Worm (Caenorhabditis elegans) whole organism, L1 larva: ENCODE data around the gene ctsa-4.2.
A peak's percentile ranks its signal among the peaks of the same experiment; 100 is the strongest.

ENCODE experiments used
- C04F5.9 ChIP-seq: sonication (generic microtip); optimal IDR thresholded peaks from 2 replicates; lab custom pipeline; 2016; ENCODE audit warnings: missing genetic modification characterization, missing compliant biosample characterization
- C16A3.4 ChIP-seq: fragments of 150-350 bp; optimal IDR thresholded peaks from 2 replicates; lab custom pipeline; 2014; ENCODE audit warnings: missing biosample characterization, missing genetic modification characterization
- F16B12.6 ChIP-seq: fragments of 150-350 bp; optimal IDR thresholded peaks from 2 replicates; lab custom pipeline; 2014; ENCODE audit warnings: missing biosample characterization, missing genetic modification characterization
- aha-1 ChIP-seq: fragments of 150-350 bp; optimal IDR thresholded peaks from 2 replicates; lab custom pipeline; 2014; ENCODE audit warnings: missing biosample characterization, missing genetic modification characterization
- alr-1 ChIP-seq: fragments of 200-800 bp; sonication (Bioruptor generic); optimal IDR thresholded peaks from 2 replicates; lab custom pipeline; 2018; ENCODE audit warnings: borderline replicate concordance, mild to moderate bottlenecking, missing genetic modification characterization, missing compliant biosample characterization
- blmp-1 ChIP-seq: fragments of 150-350 bp; optimal IDR thresholded peaks from 2 replicates; lab custom pipeline; 2014; ENCODE audit warnings: missing biosample characterization, missing genetic modification characterization
- ceh-82 ChIP-seq, 3 experiments: fragments of 150-350 bp in 1 of 3; sonication (generic microtip) in 2 of 3; optimal IDR thresholded peaks; 2 replicates each; lab custom pipeline; 2014 to 2017; ENCODE audit warnings: missing biosample characterization in 3 of 3, missing genetic modification characterization in 3 of 3
- ceh-90 ChIP-seq: sonication (generic microtip); optimal IDR thresholded peaks from 2 replicates; lab custom pipeline; 2016; ENCODE audit warnings: missing genetic modification characterization, missing compliant biosample characterization
- dpl-1 ChIP-seq, 3 experiments: fragments of 150-350 bp in 2 of 3; sonication (generic microtip) in 1 of 3; optimal IDR thresholded peaks; 2 replicates each; lab custom pipeline; 2014 to 2017; ENCODE audit warnings: missing biosample characterization in 3 of 3, missing genetic modification characterization in 3 of 3, missing genetic modification reagents in 3 of 3
- efl-1 ChIP-seq, 4 experiments: fragments of 150-350 bp; optimal IDR thresholded peaks in 3 of 4; peaks in 1 of 4; 1 replicate in 1 of 4; 2 replicates in 3 of 4; lab custom pipeline; 2014; ENCODE audit warnings: missing biosample characterization in 2 of 4, missing genetic modification characterization in 2 of 4, missing genetic modification reagents in 2 of 4
- egl-13 ChIP-seq: sonication (generic microtip); optimal IDR thresholded peaks from 2 replicates; lab custom pipeline; 2016; ENCODE audit warnings: missing genotype, missing genetic modification reagents, missing genetic modification characterization, missing compliant biosample characterization
- elt-3 ChIP-seq, 6 experiments: fragments of 150-350 bp in 1 of 6; sonication (generic microtip); optimal IDR thresholded peaks; 2 replicates each; lab custom pipeline; 2017 to 2018; ENCODE audit warnings: missing biosample characterization in 6 of 6, missing genetic modification characterization in 6 of 6, inconsistent platforms in 1 of 6
- fkh-8 ChIP-seq: sonication (generic microtip); optimal IDR thresholded peaks from 2 replicates; lab custom pipeline; 2016; ENCODE audit warnings: mild to moderate bottlenecking, missing genetic modification characterization, missing compliant biosample characterization
- isw-1 ChIP-seq: fragments of 200-800 bp; sonication (Bioruptor generic); IDR thresholded peaks from 2 replicates; pipeline ENCODE4 v1.3.6; 2022; ENCODE audit warnings: missing genetic modification characterization, missing compliant biosample characterization
- lin-14 ChIP-seq: fragments of 200-800 bp; sonication (Bioruptor generic); optimal IDR thresholded peaks from 2 replicates; lab custom pipeline; 2018; ENCODE audit warnings: mild to moderate bottlenecking, missing genetic modification characterization, moderate library complexity, missing compliant biosample characterization
- lin-15B ChIP-seq: fragments of 150-350 bp; sonication (generic microtip); optimal IDR thresholded peaks from 3 replicates; lab custom pipeline; 2014; ENCODE audit warnings: missing biosample characterization, missing genetic modification characterization
- lin-35 ChIP-seq, 2 experiments: fragments of 150-350 bp; optimal IDR thresholded peaks; 2 replicates each; lab custom pipeline; 2014; ENCODE audit warnings: missing biosample characterization in 2 of 2, missing genetic modification characterization in 2 of 2, missing genetic modification reagents in 2 of 2
- lir-3 ChIP-seq: sonication (generic microtip); optimal IDR thresholded peaks from 2 replicates; lab custom pipeline; 2016; ENCODE audit warnings: mild to moderate bottlenecking, missing genetic modification characterization, moderate library complexity, missing compliant biosample characterization; ENCODE audit not compliant: poor library complexity
- lsy-2 ChIP-seq, 2 experiments: fragments of 150-350 bp; optimal IDR thresholded peaks; 2 replicates each; lab custom pipeline; 2014; ENCODE audit warnings: missing biosample characterization in 2 of 2, missing genetic modification characterization in 2 of 2
- mep-1 ChIP-seq: fragments of 150-350 bp; optimal IDR thresholded peaks from 2 replicates; lab custom pipeline; 2014; ENCODE audit warnings: missing biosample characterization, missing genetic modification characterization
- nhr-12 ChIP-seq: sonication (generic microtip); optimal IDR thresholded peaks from 2 replicates; lab custom pipeline; 2017; ENCODE audit warnings: missing biosample characterization, missing genetic modification characterization
- nhr-20 ChIP-seq: sonication (generic microtip); optimal IDR thresholded peaks from 2 replicates; lab custom pipeline; 2016; ENCODE audit warnings: mild to moderate bottlenecking, missing genetic modification characterization, missing compliant biosample characterization
- nhr-47 ChIP-seq: sonication (generic microtip); optimal IDR thresholded peaks from 2 replicates; lab custom pipeline; 2016; ENCODE audit warnings: mild to moderate bottlenecking, missing genetic modification characterization, moderate library complexity, missing compliant biosample characterization
- nhr-71 ChIP-seq: sonication (generic microtip); optimal IDR thresholded peaks from 2 replicates; lab custom pipeline; 2016; ENCODE audit warnings: mild to moderate bottlenecking, missing genetic modification characterization, moderate library complexity, missing compliant biosample characterization
- nhr-85 ChIP-seq: sonication (generic microtip); peaks from one replicate; lab custom pipeline; 2016; ENCODE audit warnings: missing genetic modification characterization, inconsistent platforms, missing compliant biosample characterization
- nhr-90 ChIP-seq: sonication (generic microtip); optimal IDR thresholded peaks from 2 replicates; lab custom pipeline; 2016; ENCODE audit warnings: mild to moderate bottlenecking, missing genetic modification characterization, missing compliant biosample characterization; ENCODE audit not compliant: poor library complexity
- pax-3 ChIP-seq: fragments of 200-800 bp; sonication (Bioruptor generic); optimal IDR thresholded peaks from 2 replicates; lab custom pipeline; 2018; ENCODE audit warnings: mild to moderate bottlenecking, missing genetic modification characterization, moderate library complexity, missing compliant biosample characterization
- rnt-1 ChIP-seq: sonication (generic microtip); optimal IDR thresholded peaks from 2 replicates; lab custom pipeline; 2016; ENCODE audit warnings: mild to moderate bottlenecking, missing genetic modification characterization, moderate library complexity, missing compliant biosample characterization
- skn-1 ChIP-seq: fragments of 150-350 bp; optimal IDR thresholded peaks from 2 replicates; lab custom pipeline; 2014; ENCODE audit warnings: missing biosample characterization, missing genetic modification characterization
- snpc-4 ChIP-seq: fragments of 150-350 bp; optimal IDR thresholded peaks from 2 replicates; lab custom pipeline; 2014; ENCODE audit warnings: missing biosample characterization, missing genetic modification characterization
- snu-23 ChIP-seq: sonication (generic microtip); optimal IDR thresholded peaks from 2 replicates; lab custom pipeline; 2016; ENCODE audit warnings: missing genetic modification characterization, missing compliant biosample characterization
- swsn-7 ChIP-seq: sonication (generic microtip); optimal IDR thresholded peaks from 2 replicates; lab custom pipeline; 2016; ENCODE audit warnings: missing genetic modification characterization, missing compliant biosample characterization
- tbx-2 ChIP-seq: sonication (generic microtip); optimal IDR thresholded peaks from 2 replicates; lab custom pipeline; 2016; ENCODE audit warnings: missing genetic modification characterization, missing compliant biosample characterization
- unc-62 ChIP-seq: fragments of 150-350 bp; optimal IDR thresholded peaks from 2 replicates; lab custom pipeline; 2014; ENCODE audit warnings: missing biosample characterization, missing genetic modification reagents, missing genetic modification characterization
- unc-86 ChIP-seq: sonication (generic microtip); optimal IDR thresholded peaks from 2 replicates; lab custom pipeline; 2016; ENCODE audit warnings: missing genetic modification characterization, missing compliant biosample characterization
- vab-15 ChIP-seq: sonication (generic microtip); optimal IDR thresholded peaks from 2 replicates; lab custom pipeline; 2017; ENCODE audit warnings: missing genotype, mild to moderate bottlenecking, missing genetic modification characterization, missing compliant biosample characterization
- xbp-1 ChIP-seq: sonication (generic microtip); optimal IDR thresholded peaks from 2 replicates; lab custom pipeline; 2016; ENCODE audit warnings: missing genetic modification characterization, missing compliant biosample characterization
- zip-4 ChIP-seq: fragments of 200-800 bp; sonication (Bioruptor generic); optimal IDR thresholded peaks from 2 replicates; lab custom pipeline; 2018; ENCODE audit warnings: mild to moderate bottlenecking, missing genetic modification characterization, moderate library complexity, missing compliant biosample characterization

The ctsa-4.2 gene

DNA sequence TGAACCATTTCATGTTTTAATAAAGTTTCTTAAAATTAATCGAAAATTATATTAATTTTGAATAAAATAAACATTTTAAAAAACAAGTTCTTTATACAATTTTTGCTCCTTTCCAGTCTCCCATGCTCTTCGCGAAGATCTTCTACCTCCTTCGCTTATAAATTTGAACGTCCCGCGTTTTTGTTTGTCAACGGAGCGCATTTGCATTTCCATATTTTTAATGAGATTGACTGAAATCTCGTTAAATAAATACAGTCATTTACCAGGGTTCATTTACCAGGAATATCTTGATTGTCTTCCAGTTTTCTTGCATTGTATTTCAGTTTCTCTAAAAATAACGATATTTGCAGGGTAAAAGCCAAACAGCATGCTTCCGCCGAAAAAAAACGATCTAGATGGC is 2.7 kb downstream of the ctsa-4.2 start, which contains the start of gene cmtr-2 (continued):
- TF ChIP-seq snu-23 (GFP tag; lab: Kevin White, UChicago) = peak; percentile 41
- TF ChIP-seq aha-1 (tag; lab: Kevin White, UChicago) = no peak
- peak; percentile 10 for TF ChIP-seq unc-86 (tag; lab: Kevin White, UChicago)
- TF ChIP-seq lin-15B (tag; lab: Kevin White, UChicago) = peak; percentile 40
- peak; percentile 92 to 97 for TF ChIP-seq lin-35 (GFP tag; optimal IDR thresholded peaks at IDR 0.05; lab: Kevin White, UChicago)
- TF ChIP-seq, all 84 proteins: peak for 30

DNA sequence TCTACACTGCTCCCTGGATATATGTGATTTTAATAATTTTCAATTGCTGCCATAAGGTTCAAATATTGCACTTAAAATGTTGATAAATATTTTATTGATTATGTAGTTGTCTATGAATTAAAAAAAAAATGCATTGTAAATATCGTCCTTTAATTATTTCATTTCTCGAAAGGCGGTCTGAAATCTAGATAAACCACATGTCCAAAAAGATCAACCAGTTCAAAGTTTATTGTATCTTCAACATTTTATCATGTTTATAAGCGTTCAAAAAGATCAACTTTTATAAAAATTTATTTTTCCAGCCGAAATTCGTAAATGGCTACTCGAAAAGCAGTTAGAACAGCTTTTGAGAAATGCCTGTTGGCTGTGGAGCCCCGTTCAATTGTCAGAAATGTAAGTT is 7.6 kb downstream of the ctsa-4.2 start, which contains the start of gene C13B9.2:
Gene C13B9.2, plus strand, starts transcription at position 301 of the 400 bp plus-strand sequence.
- TF ChIP-seq lsy-2 (tag; optimal IDR thresholded peaks at IDR 0.05; lab: Kevin White, UChicago) (no peak), isw-1 (GFP tag; lab: Robert Waterston, UW) (no peak)

DNA sequence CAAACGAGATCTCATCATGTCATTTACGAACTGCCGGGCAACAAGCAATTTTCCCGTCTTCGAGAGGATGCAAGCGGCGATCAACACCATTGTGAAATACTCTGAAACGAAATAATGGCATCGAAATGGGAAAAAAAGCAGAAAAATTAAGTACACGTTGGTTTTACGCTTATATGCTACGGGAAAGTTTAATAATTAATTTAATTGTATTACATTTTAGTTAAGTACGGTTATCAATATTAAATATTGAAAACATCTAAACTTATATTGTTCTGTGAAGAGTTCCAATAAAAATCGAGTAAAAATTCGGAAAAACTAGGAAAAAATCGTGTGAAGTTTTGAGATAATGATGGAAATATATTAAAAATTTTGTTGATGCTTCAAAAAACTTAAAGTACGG is 12.5 kb downstream of the ctsa-4.2 start, which contains the start of gene copd-1:
Gene copd-1, minus strand, starts transcription at position 101 of the 400 bp plus-strand sequence.
- TF ChIP-seq nhr-12 (tag; lab: Kevin White, UChicago) (no peak), lsy-2 (tag; optimal IDR thresholded peaks at IDR 0.05; lab: Kevin White, UChicago) (no peak), unc-62 (GFP tag; lab: Kevin White, UChicago) (no peak)

DNA sequence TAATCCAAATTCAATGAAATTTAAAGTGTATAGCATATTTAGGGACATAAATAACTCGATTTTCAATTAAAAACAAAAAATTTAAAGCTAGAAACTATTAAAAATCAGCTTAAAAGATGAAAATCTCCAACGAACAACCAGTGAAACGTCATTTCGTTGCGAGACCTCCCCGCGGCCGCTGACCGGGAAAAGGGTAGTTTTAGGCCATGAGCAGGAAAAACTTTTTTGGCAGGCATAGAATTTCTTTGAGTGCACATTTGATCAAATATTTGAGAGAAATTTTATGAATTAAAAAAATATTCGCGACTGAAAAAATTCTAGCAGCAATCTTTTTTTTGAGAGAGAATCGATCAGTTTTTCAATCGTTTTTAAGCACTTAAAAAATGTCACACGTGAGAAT is 13.0 kb downstream of the ctsa-4.2 start:
- TF ChIP-seq elt-3 (tag; optimal IDR thresholded peaks at IDR 0.05; lab: Kevin White, UChicago) (peak in 1 of 6 experiments; percentile 2), pax-3 (tag; lab: Kevin White, UChicago) (no peak), tbx-2 (tag; lab: Kevin White, UChicago) (peak; percentile 37), dpl-1 (GFP tag; optimal IDR thresholded peaks at IDR 0.05; lab: Kevin White, UChicago) (peak; percentile 27 to 69 (median 50)), swsn-7 (peak; percentile 23), nhr-71 (peak; percentile 60), skn-1 (tag; lab: Kevin White, UChicago) (peak; percentile 51), lir-3 (peak; percentile 56), nhr-85 (peak; percentile 70), ceh-82 (tag; optimal IDR thresholded peaks at IDR 0.05; lab: Kevin White, UChicago) (peak in 1 of 3 experiments; percentile 39), efl-1 (optimal IDR thresholded peaks at IDR 0.05; lab: Kevin White, UChicago) (peak; percentile 59 to 66), efl-1 (GFP tag; optimal IDR thresholded peaks at IDR 0.05 in 1 of 2; lab: Kevin White, UChicago) (peak; percentile 54 to 92), lin-35 (GFP tag; optimal IDR thresholded peaks at IDR 0.05; lab: Kevin White, UChicago) (peak; percentile 46 to 66), blmp-1 (peak; percentile 63), snu-23 (GFP tag; lab: Kevin White, UChicago) (peak; percentile 52), C04F5.9 (tag; lab: Kevin White, UChicago) (no peak), rnt-1 (peak; percentile 68), mep-1 (tag; lab: Kevin White, UChicago) (peak; percentile 85), nhr-90 (tag; lab: Kevin White, UChicago) (peak; percentile 16), C16A3.4 (tag; lab: Kevin White, UChicago) (peak; percentile 34), lin-15B (tag; lab: Kevin White, UChicago) (peak; percentile 55), snpc-4 (no peak), xbp-1 (peak; percentile 89), ceh-90 (tag; lab: Kevin White, UChicago) (peak; percentile 49), nhr-20 (tag; lab: Kevin White, UChicago) (peak; percentile 38), F16B12.6 (tag; lab: Kevin White, UChicago) (peak; percentile 11), isw-1 (GFP tag; lab: Robert Waterston, UW) (peak; percentile 34), lsy-2 (tag; optimal IDR thresholded peaks at IDR 0.05; lab: Kevin White, UChicago) (peak; percentile 39 to 73), vab-15 (tag; lab: Kevin White, UChicago) (no peak), lin-14 (peak; percentile 63), alr-1 (tag; lab: Kevin White, UChicago) (no peak), egl-13 (tag; lab: Kevin White, UChicago) (no peak), fkh-8 (tag; lab: Kevin White, UChicago) (peak; percentile 51), nhr-47 (tag; lab: Kevin White, UChicago) (peak; percentile 44), zip-4 (GFP tag; lab: Kevin White, UChicago) (no peak)
